Fruit fly (Drosophila melanogaster) whole organism, prepupa: ENCODE measurements around the gene xit.

Experiments used
- CG31627 ChIP-seq: fragments of 200-800 bp; sonication (Bioruptor generic); optimal IDR thresholded peaks from 3 replicates; lab custom pipeline; 2016; ENCODE audit warnings: missing biosample characterization, missing genetic modification characterization
- CG4318 ChIP-seq: fragments of 200-800 bp; sonication (Bioruptor generic); optimal IDR thresholded peaks from 3 replicates; lab custom pipeline; 2017; ENCODE audit warnings: missing biosample characterization, mild to moderate bottlenecking, missing genetic modification characterization
- CG6163 ChIP-seq: fragments of 200-800 bp; sonication (Bioruptor generic); IDR thresholded peaks from 3 replicates; pipeline ENCODE4 v1.3.6; 2022; ENCODE audit warnings: missing biosample characterization, missing genetic modification characterization
- CG6276 ChIP-seq: fragments of 200-800 bp; sonication (Bioruptor generic); optimal IDR thresholded peaks from 2 replicates; lab custom pipeline; 2017; ENCODE audit warnings: missing biosample characterization, mild to moderate bottlenecking, missing genetic modification characterization
- CG6808 ChIP-seq: fragments of 200-800 bp; sonication (Bioruptor generic); optimal IDR thresholded peaks from 3 replicates; lab custom pipeline; 2017; ENCODE audit warnings: missing biosample characterization, missing genetic modification characterization, mild to moderate bottlenecking, moderate library complexity, missing genetic modification reagents
- CG8119 ChIP-seq: fragments of 200-800 bp; sonication (Bioruptor generic); IDR thresholded peaks from 3 replicates; pipeline ENCODE4 v1.3.6; 2022; ENCODE audit warnings: missing biosample characterization, missing genetic modification characterization
- CG8632 ChIP-seq: fragments of 200-800 bp; sonication (Bioruptor generic); optimal IDR thresholded peaks from 3 replicates; lab custom pipeline; 2016; ENCODE audit warnings: missing biosample characterization, missing genetic modification characterization
- Eip78C ChIP-seq: fragments of 200-800 bp; sonication (Bioruptor generic); peaks from one replicate; lab custom pipeline; 2016; ENCODE audit warnings: missing biosample characterization, missing genetic modification characterization
- Gug ChIP-seq: fragments of 200-800 bp; sonication (Bioruptor generic); IDR thresholded peaks from 2 replicates; pipeline ENCODE4 v1.3.6; 2022; ENCODE audit warnings: missing biosample characterization, missing genetic modification characterization
- Met ChIP-seq: fragments of 200-800 bp; sonication (Bioruptor generic); optimal IDR thresholded peaks from 3 replicates; lab custom pipeline; 2016; ENCODE audit warnings: missing biosample characterization, missing genetic modification characterization
- OdsH ChIP-seq: fragments of 200-800 bp; sonication (Bioruptor generic); optimal IDR thresholded peaks from 3 replicates; lab custom pipeline; 2016; ENCODE audit warnings: missing biosample characterization, missing genetic modification characterization
- Sox102F ChIP-seq: fragments of 200-800 bp; sonication (Bioruptor generic); optimal IDR thresholded peaks from 2 replicates; lab custom pipeline; 2016; ENCODE audit warnings: missing biosample characterization, mild to moderate bottlenecking, missing genetic modification characterization
- dac ChIP-seq: fragments of 200-800 bp; sonication (Bioruptor generic); optimal IDR thresholded peaks from 2 replicates; lab custom pipeline; 2017; ENCODE audit warnings: missing biosample characterization, mild to moderate bottlenecking, missing genetic modification characterization
- eg ChIP-seq: fragments of 200-800 bp; sonication (Bioruptor generic); IDR thresholded peaks from 3 replicates; pipeline ENCODE4 v1.3.6; 2022; ENCODE audit warnings: missing biosample characterization, missing genetic modification characterization
- esn ChIP-seq: fragments of 200-800 bp; sonication (Bioruptor generic); optimal IDR thresholded peaks from 2 replicates; lab custom pipeline; 2016; ENCODE audit warnings: missing biosample characterization, mild to moderate bottlenecking, missing genetic modification characterization, moderate library complexity
- net ChIP-seq: fragments of 200-800 bp; sonication (Bioruptor generic); optimal IDR thresholded peaks from 3 replicates; lab custom pipeline; 2016; ENCODE audit warnings: missing biosample characterization, missing genetic modification characterization
- svp ChIP-seq: fragments of 200-800 bp; sonication (Bioruptor generic); peaks from one replicate; lab custom pipeline; 2016; ENCODE audit warnings: missing biosample characterization, missing genetic modification characterization

xit gene

DNA sequence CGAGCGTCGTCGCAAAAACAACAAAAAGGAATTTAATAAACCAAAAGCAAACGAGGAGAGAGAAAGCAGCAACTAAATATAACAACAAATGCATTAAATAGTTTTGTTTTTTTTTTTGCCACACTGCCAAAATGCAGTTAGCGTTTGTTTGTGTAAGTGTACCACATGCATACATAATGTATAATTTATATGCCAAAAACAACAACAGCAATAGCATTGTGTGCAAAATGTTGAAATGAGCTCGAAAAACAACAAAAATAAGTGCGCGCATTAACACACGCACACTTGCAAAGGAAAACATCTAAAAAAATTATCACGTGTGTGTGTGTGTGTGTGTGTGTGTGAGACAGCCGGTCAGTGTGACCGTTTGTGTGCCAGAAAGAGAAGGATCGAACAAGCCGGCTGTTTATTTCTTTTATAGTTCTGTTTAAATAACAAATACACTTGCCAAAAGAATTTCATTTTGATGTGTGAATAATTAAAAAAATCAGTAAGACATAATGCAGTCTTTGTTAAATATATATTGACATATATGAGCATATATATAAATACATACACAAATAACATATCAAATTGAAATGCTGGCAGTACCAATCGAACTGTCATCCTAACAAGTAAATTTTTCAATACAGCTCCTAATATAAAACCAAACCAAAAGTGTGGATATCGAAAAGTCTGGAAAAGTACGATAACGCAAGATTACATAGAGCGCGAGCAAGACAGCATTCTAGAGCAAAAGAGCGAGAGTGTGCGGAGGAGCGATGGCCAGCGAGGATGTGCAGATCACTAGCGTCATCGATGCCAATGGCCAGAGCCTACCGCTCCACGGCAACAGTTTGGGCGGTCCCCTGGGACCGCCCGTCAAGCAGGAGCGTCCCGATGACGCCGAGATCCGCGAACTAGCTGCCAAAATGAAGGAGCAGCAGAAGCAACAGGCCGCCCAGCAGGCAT is 48.1 kb downstream of the xit start:
- TF ChIP-seq Met (GFP tag; lab: Kevin White, UChicago): no peak
- TF ChIP-seq net (GFP tag; lab: Kevin White, UChicago): no peak
- TF ChIP-seq Eip78C (GFP tag; lab: Kevin White, UChicago): peak; percentile 67
- peak; percentile 6 for TF ChIP-seq Sox102F (GFP tag; lab: Kevin White, UChicago)

DNA sequence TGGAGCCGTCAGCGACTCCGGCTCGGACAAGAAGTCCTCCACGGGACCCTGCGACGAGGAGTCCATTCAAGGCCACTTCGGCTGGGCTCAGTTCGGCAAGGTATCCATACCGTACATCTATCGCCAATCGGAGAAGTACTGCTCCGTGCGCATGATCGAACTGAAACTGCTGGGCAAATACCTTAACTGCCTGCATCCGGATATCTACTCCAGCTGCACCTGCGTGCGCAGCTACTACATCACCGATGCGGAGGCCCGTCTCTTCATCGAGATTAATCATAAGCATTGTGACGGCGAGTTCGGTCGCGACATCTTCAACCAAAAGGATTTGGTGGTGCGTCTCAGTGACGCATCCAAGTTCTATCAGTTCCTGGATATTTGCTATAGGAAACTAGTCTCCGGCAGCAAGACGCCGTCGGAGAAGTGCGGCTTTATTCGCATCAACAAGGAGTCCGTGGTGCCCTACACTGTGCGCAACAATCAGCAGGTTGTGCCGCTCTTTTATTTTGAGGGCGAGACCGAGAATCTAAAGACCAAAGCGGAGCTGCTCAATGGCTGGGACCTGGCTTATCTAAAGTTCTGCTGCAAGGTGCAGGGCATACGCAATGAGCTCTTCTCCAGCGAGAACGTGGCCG is 49.1 kb downstream of the xit start:
- TF ChIP-seq CG31627 (no peak), CG8119 (GFP tag; lab: Robert Waterston, UW) (no peak), svp (GFP tag; lab: Kevin White, UChicago) (no peak), Gug (GFP tag; lab: Robert Waterston, UW) (no peak), CG6276 (no peak), CG4318 (GFP tag; lab: Kevin White, UChicago) (no peak)

DNA sequence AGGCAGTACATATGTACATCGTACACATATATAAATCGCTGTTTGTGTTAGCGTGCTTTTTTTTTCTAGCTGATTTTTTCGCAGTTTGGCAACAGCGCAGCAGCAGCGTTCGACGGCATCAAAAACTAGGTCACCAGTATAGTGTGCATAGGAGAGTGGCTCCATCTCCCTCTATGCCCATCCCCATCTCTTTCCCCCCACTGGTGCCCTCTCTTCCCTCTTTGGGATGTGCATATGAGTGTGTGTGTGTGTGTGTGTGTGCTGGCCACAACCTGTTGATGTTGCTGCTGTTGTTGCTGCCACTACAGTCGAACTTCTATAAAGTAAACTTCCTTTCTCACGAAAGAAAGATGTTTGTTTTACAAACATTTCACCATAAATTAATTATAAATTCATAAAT is 50.9 kb downstream of the xit start:
- TF ChIP-seq CG8632 (no peak), dac (GFP tag; lab: Kevin White, UChicago) (no peak), net (GFP tag; lab: Kevin White, UChicago) (no peak), OdsH (GFP tag; lab: Kevin White, UChicago) (no peak), esn (GFP tag; lab: Kevin White, UChicago) (no peak), Gug (GFP tag; lab: Robert Waterston, UW) (no peak), eg (GFP tag; lab: Robert Waterston, UW) (0 out of 3 replicates have a peak, but pooled peaks have one; percentile 37), CG6163 (GFP tag; lab: Robert Waterston, UW) (0 out of 3 replicates have a peak, but pooled peaks have one; percentile 33), CG6808 (no peak)
